Fruit fly (Drosophila melanogaster) whole organism, embryonic: Measurements from ENCODE around the gene CG14273.

Experiments
- Abd-B ChIP-seq: fragments of 200-800 bp; sonication (Bioruptor generic); optimal IDR thresholded peaks from 2 replicates; lab custom pipeline; 2018; ENCODE audit warnings: missing biosample characterization, mild to moderate bottlenecking, missing genetic modification characterization, moderate library complexity
- Atf3 ChIP-seq: fragments of 200-800 bp; sonication (Bioruptor generic); optimal IDR thresholded peaks from 3 replicates; lab custom pipeline; 2016; ENCODE audit warnings: missing biosample characterization, missing genetic modification characterization
- Bteb2 ChIP-seq: fragments of 200-800 bp; sonication (Bioruptor generic); optimal IDR thresholded peaks from 2 replicates; lab custom pipeline; 2016; ENCODE audit warnings: missing biosample characterization, missing genetic modification characterization
- CG13296 ChIP-seq: fragments of 200-800 bp; sonication (Bioruptor generic); optimal IDR thresholded peaks from 3 replicates; lab custom pipeline; 2018; ENCODE audit warnings: missing biosample characterization, mild to moderate bottlenecking, missing genetic modification characterization
- CG14441 ChIP-seq: fragments of 200-800 bp; sonication (Bioruptor generic); IDR thresholded peaks from 2 replicates; pipeline ENCODE4 v1.3.6; 2022; ENCODE audit warnings: missing biosample characterization, missing genetic modification characterization
- CG14710 ChIP-seq: fragments of 200-800 bp; sonication (Bioruptor generic); optimal IDR thresholded peaks from 3 replicates; lab custom pipeline; 2019; ENCODE audit warnings: missing biosample characterization, mild to moderate bottlenecking, missing genetic modification characterization, moderate library complexity
- CG15073 ChIP-seq: fragments of 200-800 bp; sonication (Bioruptor generic); optimal IDR thresholded peaks from 2 replicates; lab custom pipeline; 2016; ENCODE audit warnings: missing biosample characterization, missing genetic modification characterization
- CG17359 ChIP-seq: fragments of 200-800 bp; sonication (Bioruptor generic); optimal IDR thresholded peaks from 3 replicates; lab custom pipeline; 2018; ENCODE audit warnings: missing biosample characterization, mild to moderate bottlenecking, missing genetic modification characterization, moderate library complexity
- CG17568 ChIP-seq: fragments of 200-800 bp; sonication (Bioruptor generic); optimal IDR thresholded peaks from 2 replicates; lab custom pipeline; 2018; ENCODE audit warnings: missing biosample characterization, mild to moderate bottlenecking, missing genetic modification characterization, moderate library complexity
- CG18011 ChIP-seq: fragments of 200-800 bp; sonication (Bioruptor generic); optimal IDR thresholded peaks from 2 replicates; lab custom pipeline; 2017; ENCODE audit warnings: missing biosample characterization, missing genetic modification characterization, mild to moderate bottlenecking, moderate library complexity, missing genotype
- CG18764 ChIP-seq: fragments of 200-800 bp; sonication (Bioruptor generic); optimal IDR thresholded peaks from 3 replicates; lab custom pipeline; 2016; ENCODE audit warnings: missing biosample characterization, missing genetic modification characterization
- CG2199 ChIP-seq: fragments of 200-800 bp; sonication (Bioruptor generic); IDR thresholded peaks from 3 replicates; pipeline ENCODE4 v1.3.6; 2022; ENCODE audit warnings: missing biosample characterization, missing genetic modification characterization
- CG31365 ChIP-seq: fragments of 200-800 bp; sonication (Bioruptor generic); optimal IDR thresholded peaks from 2 replicates; lab custom pipeline; 2018; ENCODE audit warnings: missing biosample characterization, mild to moderate bottlenecking, missing genetic modification characterization
- CG3838 ChIP-seq: fragments of 200-800 bp; sonication (Bioruptor generic); optimal IDR thresholded peaks from 3 replicates; lab custom pipeline; 2016; ENCODE audit warnings: missing biosample characterization, missing genetic modification characterization
- CG43689 ChIP-seq: fragments of 200-800 bp; sonication (Bioruptor generic); IDR thresholded peaks from 2 replicates; pipeline ENCODE4 v1.3.6; 2022; ENCODE audit warnings: missing biosample characterization, missing genetic modification characterization
- CG4424 ChIP-seq: fragments of 200-800 bp; sonication (Bioruptor generic); optimal IDR thresholded peaks from 3 replicates; lab custom pipeline; 2016; ENCODE audit warnings: missing biosample characterization, missing genetic modification characterization
- CG6254 ChIP-seq: fragments of 200-800 bp; sonication (Bioruptor generic); optimal IDR thresholded peaks from 3 replicates; lab custom pipeline; 2017; ENCODE audit warnings: mild to moderate bottlenecking, missing biosample characterization, missing genetic modification reagents, missing genetic modification characterization
- CG6654 ChIP-seq: fragments of 200-800 bp; sonication (Bioruptor generic); optimal IDR thresholded peaks from 2 replicates; lab custom pipeline; 2017; ENCODE audit warnings: missing biosample characterization, mild to moderate bottlenecking, missing genetic modification characterization
- CG7786 ChIP-seq: fragments of 200-800 bp; sonication (Bioruptor generic); optimal IDR thresholded peaks from 2 replicates; lab custom pipeline; 2016; ENCODE audit warnings: missing biosample characterization, missing genetic modification characterization
- CG8388 ChIP-seq: fragments of 200-800 bp; sonication (Bioruptor generic); optimal IDR thresholded peaks from 2 replicates; lab custom pipeline; 2019; ENCODE audit warnings: missing biosample characterization, mild to moderate bottlenecking, missing genetic modification characterization, moderate library complexity
- CG9797 ChIP-seq: fragments of 200-800 bp; sonication (Bioruptor generic); optimal IDR thresholded peaks from 3 replicates; lab custom pipeline; 2018; ENCODE audit warnings: missing biosample characterization, mild to moderate bottlenecking, missing genetic modification characterization
- CG9876 ChIP-seq: fragments of 200-800 bp; sonication (Bioruptor generic); optimal IDR thresholded peaks from 2 replicates; lab custom pipeline; 2016; ENCODE audit warnings: missing biosample characterization, missing genetic modification characterization
- CHES-1-like ChIP-seq: fragments of 200-800 bp; sonication (Bioruptor generic); optimal IDR thresholded peaks from 2 replicates; lab custom pipeline; 2016; ENCODE audit warnings: missing biosample characterization, missing genetic modification characterization
- Camta ChIP-seq: fragments of 200-800 bp; sonication (Bioruptor generic); optimal IDR thresholded peaks from 2 replicates; lab custom pipeline; 2016; ENCODE audit warnings: missing biosample characterization, missing genetic modification characterization
- D ChIP-seq, 2 experiments: fragments of 200-800 bp in 1 of 2; fragments of >200 bp in 1 of 2; sonication (Bioruptor generic) in 1 of 2; optimal IDR thresholded peaks; 2 replicates in 1 of 2; 3 replicates in 1 of 2; lab custom pipeline; 2017; ENCODE audit warnings: mild to moderate bottlenecking in 1 of 2, missing biosample characterization in 1 of 2, missing genetic modification characterization in 1 of 2, missing genetic modification reagents in 1 of 2
- Hey ChIP-seq: fragments of 200-800 bp; sonication (Bioruptor generic); optimal IDR thresholded peaks from 3 replicates; lab custom pipeline; 2018; ENCODE audit warnings: missing biosample characterization, mild to moderate bottlenecking, missing genetic modification characterization
- Oaz ChIP-seq: fragments of 200-800 bp; sonication (Bioruptor generic); IDR thresholded peaks from 2 replicates; pipeline ENCODE4 v1.3.6; 2022; ENCODE audit warnings: missing biosample characterization, missing genetic modification characterization
- Ravus ChIP-seq: fragments of 200-800 bp; sonication (Bioruptor generic); IDR thresholded peaks from 2 replicates; pipeline ENCODE4 v1.3.6; 2022; ENCODE audit warnings: missing biosample characterization, missing genetic modification characterization
- Sry-β ChIP-seq: fragments of 200-800 bp; sonication (Bioruptor generic); optimal IDR thresholded peaks from 2 replicates; lab custom pipeline; 2018; ENCODE audit warnings: missing biosample characterization, mild to moderate bottlenecking, missing genetic modification characterization, moderate library complexity
- Xrp1 ChIP-seq: fragments of 200-800 bp; sonication (Bioruptor generic); IDR thresholded peaks from 2 replicates; pipeline ENCODE4 v1.3.6; 2022; ENCODE audit warnings: missing biosample characterization, missing genetic modification characterization
- aop ChIP-seq: fragments of 200-800 bp; sonication (Bioruptor generic); IDR thresholded peaks from 2 replicates; pipeline ENCODE4 v1.3.6; 2022; ENCODE audit warnings: missing biosample characterization, missing genetic modification characterization
- ash1 ChIP-seq: fragments of 200-800 bp; sonication (Bioruptor generic); optimal IDR thresholded peaks from 2 replicates; lab custom pipeline; 2018; ENCODE audit warnings: missing biosample characterization, mild to moderate bottlenecking, missing genetic modification characterization
- bcd ChIP-seq: fragments of 200-800 bp; sonication (Bioruptor generic); optimal IDR thresholded peaks from 2 replicates; lab custom pipeline; 2017; ENCODE audit warnings: missing biosample characterization, mild to moderate bottlenecking, missing genetic modification characterization
- bsh ChIP-seq, 2 experiments: fragments of 200-800 bp; sonication (Bioruptor generic); optimal IDR thresholded peaks; 2 replicates each; lab custom pipeline; 2017 to 2018; ENCODE audit warnings: mild to moderate bottlenecking in 2 of 2, missing biosample characterization in 2 of 2, missing genetic modification characterization in 2 of 2, moderate library complexity in 1 of 2
- btn ChIP-seq: fragments of 200-800 bp; sonication (Bioruptor generic); optimal IDR thresholded peaks from 2 replicates; lab custom pipeline; 2016; ENCODE audit warnings: missing biosample characterization, missing genetic modification characterization
- cas ChIP-seq: fragments of 200-800 bp; sonication (Bioruptor generic); IDR thresholded peaks from 2 replicates; pipeline ENCODE4 v1.3.6; 2022; ENCODE audit warnings: missing biosample characterization, missing genetic modification characterization
- ems ChIP-seq: fragments of 200-800 bp; sonication (Bioruptor generic); optimal IDR thresholded peaks from 3 replicates; lab custom pipeline; 2016; ENCODE audit warnings: missing biosample characterization, missing genetic modification characterization
- exex ChIP-seq: fragments of 200-800 bp; sonication (Bioruptor generic); optimal IDR thresholded peaks from 4 replicates; lab custom pipeline; 2018; ENCODE audit warnings: missing biosample characterization, mild to moderate bottlenecking, missing genetic modification characterization, moderate library complexity
- hb ChIP-seq: fragments of 200-800 bp; sonication (Bioruptor generic); IDR thresholded peaks from 3 replicates; pipeline ENCODE4 v1.3.6; 2022; ENCODE audit warnings: missing biosample characterization, missing genetic modification characterization; ENCODE audit not compliant: partially characterized antibody
- knrl ChIP-seq: fragments of 200-800 bp; sonication (Bioruptor generic); IDR thresholded peaks from 3 replicates; pipeline ENCODE4 v1.3.6; 2022; ENCODE audit warnings: missing biosample characterization, missing genetic modification characterization; ENCODE audit not compliant: partially characterized antibody
- nmo ChIP-seq: fragments of 200-800 bp; sonication (Bioruptor generic); optimal IDR thresholded peaks from 2 replicates; lab custom pipeline; 2018; ENCODE audit warnings: missing biosample characterization, mild to moderate bottlenecking, missing genetic modification characterization, moderate library complexity
- prd ChIP-seq, 3 experiments: fragments of >200 bp in 2 of 3; fragments of 200-800 bp in 1 of 3; sonication (Bioruptor generic) in 1 of 3; optimal IDR thresholded peaks in 2 of 3; IDR thresholded peaks in 1 of 3; 2 replicates in 2 of 3; 3 replicates in 1 of 3; pipeline versions ENCODE4 v1.3.6 to Lab custom; 2017 to 2022; ENCODE audit warnings: missing biosample characterization in 1 of 3, missing genetic modification characterization in 1 of 3
- so ChIP-seq: fragments of 200-800 bp; sonication (Bioruptor generic); IDR thresholded peaks from 3 replicates; pipeline ENCODE4 v1.3.6; 2022; ENCODE audit warnings: missing biosample characterization, missing genetic modification characterization
- ssp ChIP-seq: fragments of 200-800 bp; sonication (Bioruptor generic); IDR thresholded peaks from 2 replicates; pipeline ENCODE4 v1.3.6; 2022; ENCODE audit warnings: missing biosample characterization, missing genetic modification characterization
- tap ChIP-seq: fragments of 200-800 bp; optimal IDR thresholded peaks from 3 replicates; lab custom pipeline; 2019; ENCODE audit warnings: missing biosample characterization, mild to moderate bottlenecking, missing genetic modification characterization, moderate library complexity
- trh ChIP-seq: fragments of 200-800 bp; sonication (Bioruptor generic); optimal IDR thresholded peaks from 2 replicates; lab custom pipeline; 2016; ENCODE audit warnings: missing biosample characterization, missing genetic modification characterization
- wor ChIP-seq: fragments of 200-800 bp; sonication (Bioruptor generic); IDR thresholded peaks from 2 replicates; pipeline ENCODE4 v1.3.6; 2022; ENCODE audit warnings: missing biosample characterization, missing genetic modification characterization
- zen ChIP-seq: fragments of 200-800 bp; sonication (Bioruptor generic); optimal IDR thresholded peaks from 3 replicates; lab custom pipeline; 2018; ENCODE audit warnings: missing biosample characterization, mild to moderate bottlenecking, missing genetic modification characterization, moderate library complexity
- zen2 ChIP-seq: fragments of 200-800 bp; sonication (Bioruptor generic); IDR thresholded peaks from 3 replicates; pipeline ENCODE4 v1.3.6; 2022; ENCODE audit warnings: missing biosample characterization, missing genetic modification characterization; ENCODE audit not compliant: partially characterized antibody

Gene CG14273

DNA sequence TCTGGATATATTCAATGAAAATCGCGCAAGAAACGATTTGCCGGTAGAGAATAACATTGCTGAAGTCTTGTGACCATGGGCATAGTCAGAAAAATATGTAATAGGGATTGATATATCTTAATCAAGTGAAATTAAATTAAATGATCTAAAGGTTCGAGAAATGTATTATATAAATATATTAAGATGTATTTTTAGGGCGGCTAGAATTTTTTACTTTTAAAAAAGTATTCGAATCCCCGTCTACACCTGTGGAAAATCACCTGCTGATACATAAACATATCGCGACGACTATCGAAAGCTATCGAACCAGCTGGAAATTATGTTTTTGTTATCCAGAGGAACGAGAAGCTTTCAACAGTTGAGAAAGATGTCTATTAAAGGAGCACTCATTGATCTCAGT lies 34.2 kb downstream of the CG14273 start, which contains the start of the genes CG13390 and CG17294 (continued):
- TF ChIP-seq Camta (GFP tag; lab: Kevin White, UChicago) (peak; percentile 96), CG7786 (GFP tag; lab: Kevin White, UChicago) (peak; percentile 91), Atf3 (GFP tag; lab: Kevin White, UChicago) (peak; percentile 92), ash1 (GFP tag; lab: Kevin White, UChicago) (peak; percentile 98), ems (peak; percentile 97), Hey (tag; lab: Kevin White, UChicago) (peak; percentile 92), CG31365 (tag; lab: Kevin White, UChicago) (peak; percentile 94), Bteb2 (GFP tag; lab: Kevin White, UChicago) (peak; percentile 98), CG43689 (GFP tag; lab: Robert Waterston, UW) (peak; percentile 99), CG13296 (peak; percentile 100), aop (GFP tag; lab: Robert Waterston, UW) (peak; percentile 97), CG6654 (GFP tag; lab: Kevin White, UChicago) (peak; percentile 93), CHES-1-like (GFP tag; lab: Kevin White, UChicago) (peak; percentile 87), CG2199 (GFP tag; lab: Robert Waterston, UW) (peak; percentile 99), so (peak; percentile 100), CG3838 (GFP tag; lab: Kevin White, UChicago) (peak; percentile 96), CG18011 (GFP tag; lab: Kevin White, UChicago) (peak; percentile 92), Ravus (peak; percentile 99), D (optimal IDR thresholded peaks at IDR 0.05; lab: Kevin White, UChicago) (no peak), D (GFP tag; optimal IDR thresholded peaks at IDR 0.05; lab: Kevin White, UChicago) (peak; percentile 99), tap (tag; lab: Kevin White, UChicago) (peak; percentile 100), cas (GFP tag; lab: Robert Waterston, UW) (peak; percentile 99), trh (peak; percentile 98), bsh (GFP tag; optimal IDR thresholded peaks at IDR 0.05; lab: Kevin White, UChicago) (peak; percentile 97 to 100), CG14710 (peak; percentile 98), CG8388 (GFP tag; lab: Kevin White, UChicago) (peak; percentile 99), Abd-B (GFP tag; lab: Kevin White, UChicago) (peak; percentile 100), CG17568 (GFP tag; lab: Kevin White, UChicago) (peak; percentile 99), CG14441 (GFP tag; lab: Robert Waterston, UW) (peak; percentile 100), CG6254 (GFP tag; lab: Kevin White, UChicago) (peak; percentile 97), ssp (GFP tag; lab: Robert Waterston, UW) (peak; percentile 96), zen2 (GFP tag; lab: Robert Waterston, UW) (peak; percentile 72; the same call in 2 of the 3 replicates), btn (GFP tag; lab: Kevin White, UChicago) (peak; percentile 8), CG9876 (GFP tag; lab: Kevin White, UChicago) (peak; percentile 55), Oaz (GFP tag; lab: Robert Waterston, UW) (peak; percentile 99), CG4424 (GFP tag; lab: Kevin White, UChicago) (peak; percentile 99), zen (peak; percentile 99), CG17359 (tag; lab: Kevin White, UChicago) (peak; percentile 100), exex (tag; lab: Kevin White, UChicago) (peak; percentile 98)

DNA sequence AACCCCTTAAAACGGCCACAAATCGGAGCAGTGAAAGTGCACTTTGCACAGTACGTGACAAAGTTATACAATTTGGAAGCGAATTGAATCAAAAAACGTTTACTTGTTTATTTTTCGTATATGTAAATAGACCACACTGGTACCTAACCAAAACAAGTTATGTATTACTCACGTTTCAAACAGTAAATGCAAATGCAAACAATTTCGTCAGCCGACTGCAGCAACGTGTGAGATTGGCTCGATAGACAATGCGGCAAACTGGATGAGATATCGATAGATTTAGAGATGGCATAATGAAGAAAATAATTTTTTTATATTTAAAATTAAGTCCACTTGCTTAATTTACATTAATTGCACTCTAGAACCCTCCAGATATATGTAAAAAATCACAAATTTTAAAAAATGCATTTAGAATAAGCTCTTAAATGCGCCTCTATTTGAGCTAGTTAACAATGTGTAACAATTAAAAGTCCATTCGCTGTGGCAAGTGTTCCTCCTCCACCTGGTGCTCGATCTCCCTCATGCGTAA lies 39.1 kb downstream of the CG14273 start, which contains the start of gene AlaRS:
Gene AlaRS (minus strand): TSS at position 257 of the 529 bp plus-strand sequence.
- TF ChIP-seq CG18764 (GFP tag; lab: Kevin White, UChicago): peak; percentile 7
- no peak for TF ChIP-seq prd (optimal IDR thresholded peaks at IDR 0.05; lab: Kevin White, UChicago)
- 0 out of 3 replicates have a peak, but pooled peaks have one; percentile 7 for TF ChIP-seq prd (GFP tag; IDR thresholded peaks at IDR 0.05; lab: Robert Waterston, UW)
- no peak for TF ChIP-seq wor
- TF ChIP-seq knrl: peak; percentile 59; the same call in 2 of the 3 replicates
- no peak for TF ChIP-seq CG15073 (GFP tag; lab: Kevin White, UChicago)
- TF ChIP-seq Sry-β: no peak
- peak; percentile 41 for TF ChIP-seq nmo (GFP tag; lab: Kevin White, UChicago)
- no peak for TF ChIP-seq Oaz (GFP tag; lab: Robert Waterston, UW)
- TF ChIP-seq bcd (GFP tag; lab: Kevin White, UChicago): peak; percentile 29
- TF ChIP-seq CG9797 (GFP tag; lab: Kevin White, UChicago): no peak
- TF ChIP-seq Xrp1 (GFP tag; lab: Robert Waterston, UW): peak; percentile 60; the same call in 1 of the 2 replicates
- peak; percentile 45; the same call in 1 of the 3 replicates for TF ChIP-seq hb (GFP tag; lab: Robert Waterston, UW)
